Fruit fly (Drosophila melanogaster) whole organism, embryonic: ENCODE measurements around the gene AlaRS.

ENCODE experiments used
- ATbp ChIP-seq: fragments of 200-800 bp; sonication (Bioruptor generic); optimal IDR thresholded peaks from 2 replicates; lab custom pipeline; 2017; ENCODE audit warnings: missing biosample characterization, mild to moderate bottlenecking, missing genetic modification characterization, missing genetic modification reagents
- Aef1 ChIP-seq: fragments of 200-800 bp; sonication (Bioruptor generic); IDR thresholded peaks from 3 replicates; pipeline ENCODE4 v1.3.6; 2022; ENCODE audit warnings: missing biosample characterization, missing genetic modification characterization
- Asciz ChIP-seq: fragments of 200-800 bp; sonication (Bioruptor generic); optimal IDR thresholded peaks from 2 replicates; lab custom pipeline; 2017; ENCODE audit warnings: missing biosample characterization, mild to moderate bottlenecking, missing genetic modification characterization, missing genetic modification reagents
- B-H1 ChIP-seq: fragments of 200-800 bp; sonication (Bioruptor generic); IDR thresholded peaks from 3 replicates; pipeline ENCODE4 v1.3.6; 2022; ENCODE audit warnings: missing biosample characterization, missing genetic modification characterization
- Bdp1 ChIP-seq: fragments of 200-800 bp; sonication (Bioruptor generic); optimal IDR thresholded peaks from 3 replicates; lab custom pipeline; 2016; ENCODE audit warnings: missing biosample characterization, missing genetic modification characterization
- CG10321 ChIP-seq: fragments of 200-800 bp; sonication (Bioruptor generic); IDR thresholded peaks from 2 replicates; pipeline ENCODE4 v1.3.6; 2022; ENCODE audit warnings: missing biosample characterization, missing genetic modification characterization
- CG12071 ChIP-seq: fragments of 200-800 bp; sonication (Bioruptor generic); optimal IDR thresholded peaks from 3 replicates; lab custom pipeline; 2018; ENCODE audit warnings: missing biosample characterization, mild to moderate bottlenecking, missing genetic modification characterization
- CG12299 ChIP-seq: fragments of 200-800 bp; sonication (Bioruptor generic); optimal IDR thresholded peaks from 2 replicates; lab custom pipeline; 2018; ENCODE audit warnings: missing biosample characterization, mild to moderate bottlenecking, missing genetic modification characterization
- CG13296 ChIP-seq: fragments of 200-800 bp; sonication (Bioruptor generic); optimal IDR thresholded peaks from 3 replicates; lab custom pipeline; 2018; ENCODE audit warnings: missing biosample characterization, mild to moderate bottlenecking, missing genetic modification characterization
- CG13775 ChIP-seq: fragments of 200-800 bp; sonication (Bioruptor generic); optimal IDR thresholded peaks from 3 replicates; lab custom pipeline; 2017; ENCODE audit warnings: missing biosample characterization, mild to moderate bottlenecking, missing genetic modification characterization
- CG14441 ChIP-seq: fragments of 200-800 bp; sonication (Bioruptor generic); IDR thresholded peaks from 2 replicates; pipeline ENCODE4 v1.3.6; 2022; ENCODE audit warnings: missing biosample characterization, missing genetic modification characterization
- CG14710 ChIP-seq: fragments of 200-800 bp; sonication (Bioruptor generic); optimal IDR thresholded peaks from 3 replicates; lab custom pipeline; 2019; ENCODE audit warnings: missing biosample characterization, mild to moderate bottlenecking, missing genetic modification characterization, moderate library complexity
- CG1603 ChIP-seq: fragments of 200-800 bp; sonication (Bioruptor generic); optimal IDR thresholded peaks from 2 replicates; lab custom pipeline; 2019; ENCODE audit warnings: missing biosample characterization, mild to moderate bottlenecking, missing genetic modification characterization, moderate library complexity
- CG17361 ChIP-seq: fragments of 200-800 bp; sonication (Bioruptor generic); IDR thresholded peaks from 3 replicates; pipeline ENCODE4 v1.3.6; 2022; ENCODE audit warnings: missing biosample characterization, missing genetic modification characterization
- CG17385 ChIP-seq: fragments of 200-800 bp; sonication (Bioruptor generic); optimal IDR thresholded peaks from 3 replicates; lab custom pipeline; 2018; ENCODE audit warnings: missing biosample characterization, mild to moderate bottlenecking, missing genetic modification characterization
- CG18476 ChIP-seq: fragments of 200-800 bp; sonication (Bioruptor generic); optimal IDR thresholded peaks from 2 replicates; lab custom pipeline; 2016; ENCODE audit warnings: missing biosample characterization, mild to moderate bottlenecking, missing genetic modification characterization
- CG2120 ChIP-seq: fragments of 200-800 bp; sonication (Bioruptor generic); optimal IDR thresholded peaks from 3 replicates; lab custom pipeline; 2016; ENCODE audit warnings: missing biosample characterization, missing genetic modification characterization
- CG2678 ChIP-seq: fragments of 200-800 bp; sonication (Bioruptor generic); optimal IDR thresholded peaks from 3 replicates; lab custom pipeline; 2019; ENCODE audit warnings: missing biosample characterization, mild to moderate bottlenecking, missing genetic modification characterization, moderate library complexity
- CG4424 ChIP-seq: fragments of 200-800 bp; sonication (Bioruptor generic); optimal IDR thresholded peaks from 3 replicates; lab custom pipeline; 2016; ENCODE audit warnings: missing biosample characterization, missing genetic modification characterization
- CG7987 ChIP-seq: fragments of 200-800 bp; sonication (Bioruptor generic); optimal IDR thresholded peaks from 2 replicates; lab custom pipeline; 2018; ENCODE audit warnings: missing biosample characterization, mild to moderate bottlenecking, missing genetic modification characterization, moderate library complexity
- CG8478 ChIP-seq: fragments of >200 bp; optimal IDR thresholded peaks from 2 replicates; lab custom pipeline; 2018
- CG9727 ChIP-seq: fragments of 200-800 bp; sonication (Bioruptor generic); optimal IDR thresholded peaks from 3 replicates; lab custom pipeline; 2017; ENCODE audit warnings: missing biosample characterization, mild to moderate bottlenecking, missing genetic modification characterization
- CG9876 ChIP-seq: fragments of 200-800 bp; sonication (Bioruptor generic); optimal IDR thresholded peaks from 2 replicates; lab custom pipeline; 2016; ENCODE audit warnings: missing biosample characterization, missing genetic modification characterization
- CHES-1-like ChIP-seq: fragments of 200-800 bp; sonication (Bioruptor generic); optimal IDR thresholded peaks from 2 replicates; lab custom pipeline; 2016; ENCODE audit warnings: missing biosample characterization, missing genetic modification characterization
- Dbx ChIP-seq: fragments of 200-800 bp; sonication (Bioruptor generic); IDR thresholded peaks from 3 replicates; pipeline ENCODE4 v1.3.6; 2022; ENCODE audit warnings: missing biosample characterization, missing genetic modification characterization
- Doc3 ChIP-seq: fragments of 200-800 bp; sonication (Bioruptor generic); IDR thresholded peaks from 3 replicates; pipeline ENCODE4 v1.3.6; 2022; ENCODE audit warnings: missing biosample characterization, missing genetic modification characterization; ENCODE audit not compliant: partially characterized antibody
- Hmx ChIP-seq: fragments of 200-800 bp; sonication (Bioruptor generic); optimal IDR thresholded peaks from 2 replicates; lab custom pipeline; 2016; ENCODE audit warnings: missing biosample characterization, missing genetic modification characterization
- Mes4 ChIP-seq: fragments of 200-800 bp; sonication (Bioruptor generic); optimal IDR thresholded peaks from 2 replicates; lab custom pipeline; 2016; ENCODE audit warnings: missing biosample characterization, missing genetic modification characterization
- Pdp1 ChIP-seq, 2 experiments: fragments of 200-800 bp; sonication (Bioruptor generic); optimal IDR thresholded peaks; 3 replicates each; lab custom pipeline; 2016; ENCODE audit warnings: missing biosample characterization in 2 of 2, missing genetic modification characterization in 2 of 2, mild to moderate bottlenecking in 1 of 2, moderate library complexity in 1 of 2
- Scr ChIP-seq: fragments of 200-800 bp; sonication (Bioruptor generic); IDR thresholded peaks from 2 replicates; pipeline ENCODE4 v1.3.6; 2022; ENCODE audit warnings: missing biosample characterization, missing genetic modification characterization; ENCODE audit not compliant: partially characterized antibody
- Stat92E ChIP-seq, 3 experiments: fragments of >200 bp in 2 of 3; fragments of 200-800 bp in 1 of 3; sonication (Bioruptor generic) in 1 of 3; optimal IDR thresholded peaks; 2 replicates each; lab custom pipeline; 2017 to 2019; ENCODE audit warnings: missing biosample characterization in 3 of 3, missing genetic modification characterization in 3 of 3, mild to moderate bottlenecking in 1 of 3, moderate library complexity in 1 of 3
- chn ChIP-seq: fragments of 200-800 bp; sonication (Bioruptor generic); optimal IDR thresholded peaks from 2 replicates; lab custom pipeline; 2016; ENCODE audit warnings: missing biosample characterization, missing genetic modification characterization
- gce ChIP-seq: fragments of 200-800 bp; sonication (Bioruptor generic); IDR thresholded peaks from 3 replicates; pipeline ENCODE4 v1.3.6; 2022; ENCODE audit warnings: missing biosample characterization, missing genetic modification characterization
- gcm ChIP-seq: fragments of 200-800 bp; sonication (Bioruptor generic); optimal IDR thresholded peaks from 2 replicates; lab custom pipeline; 2019; ENCODE audit warnings: missing biosample characterization, mild to moderate bottlenecking, missing genetic modification characterization, moderate library complexity
- kni ChIP-seq: fragments of 200-800 bp; sonication (Bioruptor generic); optimal IDR thresholded peaks from 3 replicates; lab custom pipeline; 2017; ENCODE audit warnings: mild to moderate bottlenecking, missing biosample characterization, missing genetic modification reagents, missing genetic modification characterization
- lab ChIP-seq: fragments of 200-800 bp; sonication (Bioruptor generic); optimal IDR thresholded peaks from 3 replicates; lab custom pipeline; 2017; ENCODE audit warnings: missing biosample characterization, missing genetic modification characterization, mild to moderate bottlenecking, moderate library complexity, missing genetic modification reagents
- lov ChIP-seq, 2 experiments: fragments of 200-800 bp in 1 of 2; fragments of >200 bp in 1 of 2; sonication (Bioruptor generic) in 1 of 2; IDR thresholded peaks in 1 of 2; optimal IDR thresholded peaks in 1 of 2; 2 replicates in 1 of 2; 3 replicates in 1 of 2; pipeline versions ENCODE4 v1.3.6 to Lab custom; 2017 to 2022; ENCODE audit warnings: missing biosample characterization in 1 of 2, missing genetic modification characterization in 1 of 2
- mld ChIP-seq: fragments of 200-800 bp; sonication (Bioruptor generic); IDR thresholded peaks from 3 replicates; pipeline ENCODE4 v1.3.6; 2022; ENCODE audit warnings: missing biosample characterization, missing genetic modification characterization; ENCODE audit not compliant: partially characterized antibody
- nerfin-1 ChIP-seq: fragments of 200-800 bp; sonication (Bioruptor generic); optimal IDR thresholded peaks from 3 replicates; lab custom pipeline; 2019; ENCODE audit warnings: missing biosample characterization, mild to moderate bottlenecking, missing genetic modification characterization, moderate library complexity
- nom ChIP-seq: fragments of 200-800 bp; sonication (Bioruptor generic); optimal IDR thresholded peaks from 2 replicates; lab custom pipeline; 2017; ENCODE audit warnings: missing biosample characterization, missing genetic modification characterization, mild to moderate bottlenecking, moderate library complexity, missing genetic modification reagents
- prd ChIP-seq, 3 experiments: fragments of >200 bp in 2 of 3; fragments of 200-800 bp in 1 of 3; sonication (Bioruptor generic) in 1 of 3; optimal IDR thresholded peaks in 2 of 3; IDR thresholded peaks in 1 of 3; 2 replicates in 2 of 3; 3 replicates in 1 of 3; pipeline versions ENCODE4 v1.3.6 to Lab custom; 2017 to 2022; ENCODE audit warnings: missing biosample characterization in 1 of 3, missing genetic modification characterization in 1 of 3
- psq ChIP-seq: fragments of 200-800 bp; sonication (Bioruptor generic); optimal IDR thresholded peaks from 2 replicates; lab custom pipeline; 2017; ENCODE audit warnings: missing biosample characterization, missing genetic modification characterization
- run ChIP-seq: fragments of 200-800 bp; sonication (Bioruptor generic); optimal IDR thresholded peaks from 3 replicates; lab custom pipeline; 2018; ENCODE audit warnings: missing biosample characterization, mild to moderate bottlenecking, missing genetic modification characterization
- sens ChIP-seq: fragments of 200-800 bp; sonication (Bioruptor generic); peaks from one replicate; lab custom pipeline; 2016; ENCODE audit warnings: missing biosample characterization, missing genetic modification characterization
- sima ChIP-seq: fragments of 200-800 bp; sonication (Bioruptor generic); optimal IDR thresholded peaks from 2 replicates; lab custom pipeline; 2016; ENCODE audit warnings: missing biosample characterization, missing genetic modification characterization
- yki ChIP-seq: fragments of >200 bp; optimal IDR thresholded peaks from 3 replicates; lab custom pipeline; 2018

AlaRS gene

dm6 chr2L:8389231-8389630 lies 7.7 kb upstream of the AlaRS start, which contains the start of gene CG42819:
Gene CG42819, minus strand, starts transcription at chr2L:8389331.
- TF ChIP-seq kni: peak; percentile 21
- no peak for TF ChIP-seq prd (optimal IDR thresholded peaks at IDR 0.05; lab: Kevin White, UChicago)
- no peak for TF ChIP-seq prd (GFP tag; IDR thresholded peaks at IDR 0.05; lab: Robert Waterston, UW)
- TF ChIP-seq, all 482 proteins: peak for 1

dm6 chr2L:8385849-8386248 lies 4.3 kb upstream of the AlaRS start:
- TF ChIP-seq CHES-1-like (GFP tag; lab: Kevin White, UChicago): no peak
- no peak for TF ChIP-seq CG8478 (lab: Kevin White, UChicago)
- no peak for TF ChIP-seq Doc3 (GFP tag; lab: Robert Waterston, UW)
- TF ChIP-seq lov (optimal IDR thresholded peaks at IDR 0.05; lab: Kevin White, UChicago): no peak
- 0 out of 3 replicates have a peak, but pooled peaks have one; percentile 30 for TF ChIP-seq lov (GFP tag; IDR thresholded peaks at IDR 0.05; lab: Robert Waterston, UW)

DNA sequence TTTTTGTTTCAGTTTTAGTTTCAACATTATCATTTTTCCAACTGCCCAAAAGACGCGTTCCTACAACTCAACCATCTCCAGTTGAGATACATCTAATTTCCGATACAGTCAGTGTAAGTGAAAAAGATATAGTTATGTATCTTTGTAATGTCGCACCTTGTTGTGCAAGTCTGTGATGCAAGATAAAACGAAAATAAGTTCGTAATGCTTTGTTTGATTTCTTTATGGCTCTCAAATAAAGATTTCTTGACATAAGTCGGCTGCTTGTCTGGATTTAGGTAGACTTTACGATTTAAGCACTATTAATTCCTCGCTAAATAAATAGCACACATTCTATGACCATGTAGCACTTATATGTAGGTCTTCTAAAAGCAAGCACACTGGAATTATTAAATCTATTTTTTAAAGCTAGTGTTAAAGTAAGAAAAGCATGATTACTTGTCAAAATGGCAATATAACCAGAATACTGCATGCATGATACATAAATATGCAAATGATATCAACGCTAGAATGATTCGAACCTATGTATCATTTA lies 3.5 kb upstream of the AlaRS start:
- TF ChIP-seq CG13775: no peak
- TF ChIP-seq Pdp1 (GFP tag; optimal IDR thresholded peaks at IDR 0.05; lab: Kevin White, UChicago): peak in 1 of 2 experiments; percentile 79
- no peak for TF ChIP-seq CG2120
- no peak for TF ChIP-seq CG17361 (GFP tag; lab: Robert Waterston, UW)
- no peak for TF ChIP-seq Aef1 (GFP tag; lab: Robert Waterston, UW)
- TF ChIP-seq CG4424 (GFP tag; lab: Kevin White, UChicago): no peak
- no peak for TF ChIP-seq psq
- TF ChIP-seq mld (GFP tag; lab: Robert Waterston, UW): no peak
- TF ChIP-seq CG14441 (GFP tag; lab: Robert Waterston, UW): no peak
- TF ChIP-seq CG9727 (GFP tag; lab: Kevin White, UChicago): no peak
- TF ChIP-seq Scr (GFP tag; lab: Robert Waterston, UW): no peak
- TF ChIP-seq chn: no peak
- no peak for TF ChIP-seq sima (GFP tag; lab: Kevin White, UChicago)
- no peak for TF ChIP-seq gcm
- no peak for TF ChIP-seq CG12299 (tag; lab: Kevin White, UChicago)
- TF ChIP-seq yki: no peak
- peak; percentile 5 for TF ChIP-seq CG1603 (tag; lab: Kevin White, UChicago)
- no peak for TF ChIP-seq CG9876 (GFP tag; lab: Kevin White, UChicago)
- TF ChIP-seq CG12071: peak; percentile 19
- TF ChIP-seq B-H1 (GFP tag; lab: Robert Waterston, UW): no peak
- TF ChIP-seq ATbp (GFP tag; lab: Kevin White, UChicago): peak; percentile 35
- TF ChIP-seq CG14710 (tag; lab: Kevin White, UChicago): no peak
- TF ChIP-seq CG18476 (GFP tag; lab: Kevin White, UChicago): no peak
- peak; percentile 81 for TF ChIP-seq sens
- TF ChIP-seq Stat92E (GFP tag; optimal IDR thresholded peaks at IDR 0.05; lab: Kevin White, UChicago): no peak
- TF ChIP-seq nerfin-1 (tag; lab: Kevin White, UChicago): no peak
- TF ChIP-seq Bdp1: no peak
- TF ChIP-seq Hmx (GFP tag; lab: Kevin White, UChicago): no peak
- no peak for TF ChIP-seq lab (GFP tag; lab: Kevin White, UChicago)
- TF ChIP-seq Dbx (GFP tag; lab: Robert Waterston, UW): no peak
- TF ChIP-seq CG17385 (GFP tag; lab: Kevin White, UChicago): peak; percentile 7
- peak; percentile 38 for TF ChIP-seq Asciz (GFP tag; lab: Kevin White, UChicago)
- peak; percentile 32 for TF ChIP-seq CG13296 (GFP tag; lab: Kevin White, UChicago)
- no peak for TF ChIP-seq Mes4 (GFP tag; lab: Kevin White, UChicago)
- TF ChIP-seq nom (GFP tag; lab: Kevin White, UChicago): no peak
- TF ChIP-seq run (tag; lab: Kevin White, UChicago): no peak
- TF ChIP-seq CG10321: no peak
- TF ChIP-seq gce (GFP tag; lab: Robert Waterston, UW): no peak
- TF ChIP-seq CG7987 (GFP tag; lab: Kevin White, UChicago): no peak
- TF ChIP-seq CG2678 (tag; lab: Kevin White, UChicago): no peak
